Worm (Caenorhabditis elegans): ENCODE results near the gene ser-1.

ser-1 gene

DNA sequence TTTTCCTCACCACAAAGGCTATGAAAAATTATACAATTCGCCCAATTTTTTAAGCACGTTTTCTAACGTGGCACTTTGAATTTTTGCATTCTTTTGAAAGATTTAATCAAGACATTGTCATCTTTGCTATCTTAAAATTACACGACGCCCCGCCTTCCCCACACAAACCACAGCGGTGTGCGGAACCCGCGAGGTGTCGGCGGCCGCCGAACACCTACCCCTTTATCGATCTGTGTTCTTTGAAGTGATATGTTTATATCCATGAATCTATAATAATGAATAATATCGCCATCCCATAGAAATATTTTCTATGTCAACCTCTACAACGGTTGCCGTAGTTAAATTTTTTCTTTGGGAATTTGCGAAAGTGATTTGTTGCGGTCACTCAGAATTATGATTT is 13.2 kb upstream of the ser-1 start:
- TF ChIP-seq ceh-8 (GFP tag; optimal IDR thresholded peaks at IDR 0.05) (no peak), snpc-4 (tag; optimal IDR thresholded peaks at IDR 0.05) (peak; percentile 87)

DNA sequence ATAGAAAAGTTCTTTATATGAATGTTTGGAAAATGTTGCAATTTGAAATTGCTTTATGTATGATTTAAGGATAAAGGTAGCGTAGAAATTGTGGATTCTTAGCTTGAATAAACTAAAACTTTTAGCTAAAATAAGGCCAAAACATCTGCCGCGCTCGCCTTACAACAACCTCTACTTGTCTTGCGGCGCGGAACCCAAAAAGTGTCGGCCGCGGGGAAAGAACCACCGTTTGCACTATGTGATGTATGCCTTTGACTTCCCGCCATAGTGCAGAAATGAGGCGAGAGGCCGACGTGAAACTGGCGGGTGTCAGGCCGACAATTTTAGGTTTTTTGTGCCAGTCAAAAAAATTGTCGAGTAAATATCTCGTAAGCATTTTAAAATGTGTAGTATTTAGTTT is 7.7 kb upstream of the ser-1 start:
- TF ChIP-seq nhr-90 (tag; optimal IDR thresholded peaks at IDR 0.05; ENCODE audit: poor library complexity) (no peak), egl-13 (tag; optimal IDR thresholded peaks at IDR 0.05) (no peak), nhr-85 (tag) (no peak), lin-35 (GFP tag; optimal IDR thresholded peaks at IDR 0.05) (no peak), lin-14 (GFP tag; optimal IDR thresholded peaks at IDR 0.05) (no peak), hpl-2 (GFP tag; optimal IDR thresholded peaks at IDR 0.05) (no peak), skn-1 (tag; optimal IDR thresholded peaks at IDR 0.05) (no peak), efl-3 (GFP tag; optimal IDR thresholded peaks at IDR 0.05) (no peak), mdl-1 (tag; optimal IDR thresholded peaks at IDR 0.05) (no peak), tbx-2 (tag; optimal IDR thresholded peaks at IDR 0.05) (no peak), rnt-1 (tag; optimal IDR thresholded peaks at IDR 0.05) (no peak), ceh-63 (GFP tag; optimal IDR thresholded peaks at IDR 0.05) (no peak), snpc-4 (tag; optimal IDR thresholded peaks at IDR 0.05) (no peak), ceh-90 (tag; optimal IDR thresholded peaks at IDR 0.05) (no peak), mep-1 (tag; optimal IDR thresholded peaks at IDR 0.05) (no peak), efl-1 (optimal IDR thresholded peaks at IDR 0.05) (no peak), efl-1 (GFP tag; optimal IDR thresholded peaks at IDR 0.05 in 1 of 2) (no peak)

- TF ChIP-seq pax-3 (tag; optimal IDR thresholded peaks at IDR 0.05) (no peak), lin-13 (GFP tag; optimal IDR thresholded peaks at IDR 0.05) (no peak), snpc-4 (tag; optimal IDR thresholded peaks at IDR 0.05) (no peak), pqm-1 (tag; optimal IDR thresholded peaks at IDR 0.05) (no peak), mdl-1 (tag; optimal IDR thresholded peaks at IDR 0.05) (no peak), unc-86 (tag; optimal IDR thresholded peaks at IDR 0.05) (no peak), blmp-1 (tag; optimal IDR thresholded peaks at IDR 0.05) (no peak), sup-37 (GFP tag; optimal IDR thresholded peaks at IDR 0.05) (no peak), lsy-2 (tag; optimal IDR thresholded peaks at IDR 0.05) (no peak), rnt-1 (tag; optimal IDR thresholded peaks at IDR 0.05) (no peak), zip-4 (GFP tag; optimal IDR thresholded peaks at IDR 0.05) (no peak), fkh-10 (GFP tag; optimal IDR thresholded peaks at IDR 0.05) (no peak), zag-1 (tag; optimal IDR thresholded peaks at IDR 0.05) (no peak)
Measured at ce11 chrX:16574303-16574702, 5.2 kb upstream of the ser-1 start.

DNA sequence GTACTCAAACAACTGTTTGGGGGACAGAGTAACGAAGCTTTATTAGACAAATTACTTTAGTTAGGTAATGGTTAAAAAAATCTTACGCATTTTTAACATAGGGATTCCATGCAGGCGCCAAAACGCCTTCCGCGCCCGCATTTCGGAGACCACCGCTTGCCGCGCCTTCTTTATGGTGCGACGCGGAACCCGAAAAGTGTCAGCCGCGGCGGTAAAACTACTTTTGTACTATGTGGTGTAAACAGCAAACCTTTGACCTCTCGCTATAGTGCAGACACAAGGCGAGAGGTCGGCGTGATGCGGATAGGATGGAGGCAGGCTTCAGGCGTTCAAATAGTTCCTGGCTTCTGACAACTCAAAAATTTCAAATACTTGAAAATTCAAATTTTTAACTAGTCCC is 4.3 kb upstream of the ser-1 start:
- TF ChIP-seq mep-1 (tag; optimal IDR thresholded peaks at IDR 0.05): no peak
- TF ChIP-seq ets-5 (GFP tag; IDR thresholded peaks at IDR 0.05): no peak
- no peak for TF ChIP-seq efl-3 (GFP tag; optimal IDR thresholded peaks at IDR 0.05)
- TF ChIP-seq tbx-2 (tag; optimal IDR thresholded peaks at IDR 0.05): no peak
- TF ChIP-seq jun-1 (tag; optimal IDR thresholded peaks at IDR 0.05): no peak
- no peak for TF ChIP-seq elt-3 (tag; optimal IDR thresholded peaks at IDR 0.05)
- TF ChIP-seq sox-4 (tag; optimal IDR thresholded peaks at IDR 0.05): no peak
- no peak for TF ChIP-seq ceh-88 (GFP tag; IDR thresholded peaks at IDR 0.05)
- TF ChIP-seq ceh-90 (tag; optimal IDR thresholded peaks at IDR 0.05): no peak
- no peak for TF ChIP-seq isw-1 (GFP tag; IDR thresholded peaks at IDR 0.05)
- TF ChIP-seq mdl-1 (tag; optimal IDR thresholded peaks at IDR 0.05): no peak
- TF ChIP-seq sptf-1 (tag; optimal IDR thresholded peaks at IDR 0.05): no peak
- no peak for TF ChIP-seq nhr-71 (tag; optimal IDR thresholded peaks at IDR 0.05)
- TF ChIP-seq nhr-28 (tag; optimal IDR thresholded peaks at IDR 0.05): no peak
- no peak for TF ChIP-seq nhr-77 (tag; optimal IDR thresholded peaks at IDR 0.05)
- TF ChIP-seq lin-13 (GFP tag; optimal IDR thresholded peaks at IDR 0.05): no peak
- TF ChIP-seq unc-86 (tag; optimal IDR thresholded peaks at IDR 0.05): no peak
- TF ChIP-seq blmp-1 (tag; optimal IDR thresholded peaks at IDR 0.05): no peak
- TF ChIP-seq grh-1 (GFP tag; IDR thresholded peaks at IDR 0.05): no peak
- TF ChIP-seq hlh-4 (tag; optimal IDR thresholded peaks at IDR 0.05): no peak
